Fruit fly (Drosophila melanogaster) whole organism, wandering third instar larva: Measurements from ENCODE around the gene SuUR.

Experiments
- Dfd ChIP-seq: fragments of >200 bp; optimal IDR thresholded peaks from 2 replicates; lab custom pipeline; 2017; ENCODE audit warnings: missing biosample characterization, missing genetic modification characterization
- HLH106 ChIP-seq: fragments of 200-800 bp; optimal IDR thresholded peaks from 3 replicates; lab custom pipeline; 2019; ENCODE audit warnings: missing biosample characterization, mild to moderate bottlenecking, missing genetic modification characterization, moderate library complexity
- N ChIP-seq: fragments of >200 bp; optimal IDR thresholded peaks from 2 replicates; lab custom pipeline; 2018; ENCODE audit warnings: missing biosample characterization, missing external identifiers, missing genetic modification characterization
- dl ChIP-seq, 2 experiments: fragments of 175-275, 200-275 bp in 1 of 2; fragments of 200-275 bp in 1 of 2; sonication (Bioruptor generic); optimal IDR thresholded peaks; lab custom pipeline; 2018; ENCODE audit warnings: mild to moderate bottlenecking in 2 of 2, missing biosample characterization in 2 of 2, missing genetic modification characterization in 2 of 2, moderate library complexity in 2 of 2; ENCODE audit not compliant: partially characterized antibody in 2 of 2, insufficient read depth in 1 of 2
- foxo ChIP-seq, 2 experiments: fragments of 200-800 bp; sonication (Bioruptor generic); optimal IDR thresholded peaks; 2 replicates in 1 of 2; 3 replicates in 1 of 2; lab custom pipeline; 2016 to 2017; ENCODE audit warnings: missing biosample characterization in 2 of 2, missing genetic modification characterization in 2 of 2
- fru ChIP-seq: fragments of 200-800 bp; sonication (Bioruptor generic); optimal IDR thresholded peaks from 3 replicates; lab custom pipeline; 2016; ENCODE audit warnings: missing biosample characterization, mild to moderate bottlenecking, missing genetic modification characterization
- h ChIP-seq: fragments of 200-800 bp; sonication (Bioruptor generic); optimal IDR thresholded peaks from 3 replicates; lab custom pipeline; 2016; ENCODE audit warnings: missing biosample characterization, mild to moderate bottlenecking, missing genetic modification characterization
- jim ChIP-seq: fragments of 175-275, 200-325 bp; sonication (Bioruptor generic); optimal IDR thresholded peaks from 2 replicates; lab custom pipeline; 2016; ENCODE audit warnings: missing biosample characterization, mild to moderate bottlenecking, missing genetic modification characterization
- psq ChIP-seq: fragments of 200-800 bp; sonication (Bioruptor generic); optimal IDR thresholded peaks from 3 replicates; lab custom pipeline; 2017; ENCODE audit warnings: missing biosample characterization, mild to moderate bottlenecking, missing genetic modification characterization, moderate library complexity
- usp ChIP-seq: fragments of >200 bp; optimal IDR thresholded peaks from 2 replicates; lab custom pipeline; 2017; ENCODE audit warnings: missing biosample characterization, missing genetic modification characterization

DNA sequence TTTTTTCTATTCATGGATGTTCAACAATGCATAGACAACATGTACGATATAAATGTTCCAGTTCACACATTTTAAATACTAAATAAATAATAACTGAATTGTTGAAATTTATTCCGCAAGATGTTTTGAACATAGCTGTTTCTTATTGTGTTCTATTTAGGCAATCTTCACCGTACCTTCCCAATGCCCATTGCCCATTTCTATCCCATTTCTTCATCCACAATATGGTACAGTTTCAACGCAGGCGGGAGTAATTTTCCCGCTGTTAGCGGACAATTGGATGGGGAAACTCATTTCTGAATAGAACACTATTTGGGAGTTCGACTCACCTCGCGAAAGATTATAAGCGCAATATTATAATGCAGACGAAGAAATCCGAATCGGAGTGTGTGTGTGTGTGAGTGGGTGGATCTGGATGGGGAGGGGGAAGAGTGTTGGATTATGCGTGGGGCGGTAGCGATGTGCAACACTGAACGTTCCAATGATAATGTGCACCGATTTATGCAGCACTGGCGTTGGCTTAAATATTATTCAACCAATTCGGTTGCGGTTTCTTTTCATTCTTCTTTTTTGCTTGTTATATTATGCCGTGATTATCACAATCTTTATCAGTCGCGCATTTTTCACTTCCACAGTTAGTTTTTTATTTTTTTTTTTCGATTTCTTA lies 27.3 kb downstream of the SuUR start:
- TF ChIP-seq fru (GFP tag; lab: Kevin White, UChicago) (peak; percentile 73), dl (GFP tag; optimal IDR thresholded peaks at IDR 0.05; lab: Kevin White, UChicago; ENCODE audit: insufficient read depth in 1 of 2, partially characterized antibody in 2 of 2) (no peak), h (peak; percentile 89), N (GFP tag; lab: Kevin White, UChicago) (no peak), HLH106 (peak; percentile 44), psq (peak; percentile 95), Dfd (GFP tag; lab: Kevin White, UChicago) (no peak), foxo (GFP tag; optimal IDR thresholded peaks at IDR 0.05; lab: Kevin White, UChicago) (peak in 1 of 2 experiments; percentile 88), jim (GFP tag; lab: Kevin White, UChicago) (peak; percentile 66), usp (GFP tag; lab: Kevin White, UChicago) (no peak)
